Fruit fly (Drosophila melanogaster) whole organism, embryonic: ENCODE data around the gene Pmm2.

Experiments used
- Atf-2 ChIP-seq: fragments of 200-800 bp; sonication (Bioruptor generic); optimal IDR thresholded peaks from 2 replicates; lab custom pipeline; 2016; ENCODE audit warnings: missing biosample characterization, missing genetic modification characterization
- Bgb ChIP-seq: fragments of 200-800 bp; sonication (Bioruptor generic); IDR thresholded peaks from 2 replicates; pipeline ENCODE4 v1.3.6; 2022; ENCODE audit warnings: missing biosample characterization, missing genetic modification characterization; ENCODE audit not compliant: partially characterized antibody
- CG10366 ChIP-seq: fragments of 200-800 bp; sonication (Bioruptor generic); IDR thresholded peaks from 2 replicates; pipeline ENCODE4 v1.3.6; 2022; ENCODE audit warnings: missing biosample characterization, missing genetic modification characterization
- CG10565 ChIP-seq: fragments of 200-800 bp; sonication (Bioruptor generic); optimal IDR thresholded peaks from 3 replicates; lab custom pipeline; 2016; ENCODE audit warnings: missing biosample characterization, mild to moderate bottlenecking, missing genetic modification characterization
- CG10979 ChIP-seq: fragments of 200-800 bp; sonication (Bioruptor generic); optimal IDR thresholded peaks from 2 replicates; lab custom pipeline; 2018; ENCODE audit warnings: missing biosample characterization, mild to moderate bottlenecking, missing genetic modification characterization, moderate library complexity
- CG12155 ChIP-seq: fragments of 200-800 bp; sonication (Bioruptor generic); optimal IDR thresholded peaks from 3 replicates; lab custom pipeline; 2016; ENCODE audit warnings: missing biosample characterization, missing genetic modification characterization
- CG13287 ChIP-seq: fragments of 200-800 bp; sonication (Bioruptor generic); IDR thresholded peaks from 2 replicates; pipeline ENCODE4 v1.3.6; 2022; ENCODE audit warnings: missing biosample characterization, missing genetic modification characterization; ENCODE audit not compliant: partially characterized antibody
- CG16813 ChIP-seq: fragments of 200-800 bp; sonication (Bioruptor generic); IDR thresholded peaks from 3 replicates; pipeline ENCODE4 v1.3.6; 2022; ENCODE audit warnings: missing biosample characterization, missing genetic modification characterization; ENCODE audit not compliant: partially characterized antibody
- CG17802 ChIP-seq: fragments of 200-800 bp; sonication (Bioruptor generic); optimal IDR thresholded peaks from 2 replicates; lab custom pipeline; 2018; ENCODE audit warnings: missing biosample characterization, mild to moderate bottlenecking, missing genetic modification characterization, moderate library complexity
- CG42726 ChIP-seq: fragments of 200-800 bp; sonication (Bioruptor generic); IDR thresholded peaks from 2 replicates; pipeline ENCODE4 v1.3.6; 2022; ENCODE audit warnings: missing biosample characterization, missing genetic modification characterization; ENCODE audit not compliant: partially characterized antibody
- CG4404 ChIP-seq: fragments of 200-800 bp; sonication (Bioruptor generic); IDR thresholded peaks from 2 replicates; pipeline ENCODE4 v1.3.6; 2022; ENCODE audit warnings: missing biosample characterization, missing genetic modification characterization
- CG9215 ChIP-seq: fragments of 200-800 bp; sonication (Bioruptor generic); IDR thresholded peaks from 2 replicates; pipeline ENCODE4 v1.3.6; 2022; ENCODE audit warnings: missing biosample characterization, missing genetic modification characterization
- CG9817 ChIP-seq: fragments of 200-800 bp; sonication (Bioruptor generic); optimal IDR thresholded peaks from 2 replicates; lab custom pipeline; 2018; ENCODE audit warnings: missing biosample characterization, mild to moderate bottlenecking, missing genetic modification characterization, moderate library complexity
- CTCF ChIP-seq: fragments of 200-800 bp; sonication (Bioruptor generic); optimal IDR thresholded peaks from 2 replicates; lab custom pipeline; 2017; ENCODE audit warnings: missing biosample characterization, mild to moderate bottlenecking, missing genetic modification characterization, moderate library complexity
- Dbx ChIP-seq: fragments of 200-800 bp; sonication (Bioruptor generic); IDR thresholded peaks from 3 replicates; pipeline ENCODE4 v1.3.6; 2022; ENCODE audit warnings: missing biosample characterization, missing genetic modification characterization
- Doc2 ChIP-seq: fragments of 200-800 bp; sonication (Bioruptor generic); IDR thresholded peaks from 2 replicates; pipeline ENCODE4 v1.3.6; 2022; ENCODE audit warnings: missing biosample characterization, missing genetic modification characterization
- Gsc ChIP-seq: fragments of 200-800 bp; sonication (Bioruptor generic); IDR thresholded peaks from 2 replicates; pipeline ENCODE4 v1.3.6; 2022; ENCODE audit warnings: missing biosample characterization, missing genetic modification characterization
- Lim3 ChIP-seq: fragments of 200-800 bp; sonication (Bioruptor generic); IDR thresholded peaks from 2 replicates; pipeline ENCODE4 v1.3.6; 2022; ENCODE audit warnings: missing biosample characterization, missing genetic modification characterization
- NC2β ChIP-seq: fragments of 200-800 bp; sonication (Bioruptor generic); optimal IDR thresholded peaks from 2 replicates; lab custom pipeline; 2016; ENCODE audit warnings: missing biosample characterization, missing genetic modification characterization
- NK7.1 ChIP-seq: fragments of 200-800 bp; sonication (Bioruptor generic); optimal IDR thresholded peaks from 3 replicates; lab custom pipeline; 2016; ENCODE audit warnings: missing biosample characterization, missing genetic modification characterization
- Nf-YC ChIP-seq: fragments of 200-800 bp; optimal IDR thresholded peaks from 3 replicates; lab custom pipeline; 2019; ENCODE audit warnings: missing biosample characterization, mild to moderate bottlenecking, missing genetic modification characterization, moderate library complexity
- Sin3A ChIP-seq: fragments of >200 bp; optimal IDR thresholded peaks from 2 replicates; lab custom pipeline; 2018
- Sry-β ChIP-seq: fragments of 200-800 bp; sonication (Bioruptor generic); optimal IDR thresholded peaks from 2 replicates; lab custom pipeline; 2018; ENCODE audit warnings: missing biosample characterization, mild to moderate bottlenecking, missing genetic modification characterization, moderate library complexity
- YL-1 ChIP-seq: fragments of 200-800 bp; sonication (Bioruptor generic); optimal IDR thresholded peaks from 3 replicates; lab custom pipeline; 2017; ENCODE audit warnings: missing biosample characterization, mild to moderate bottlenecking, missing genetic modification characterization
- ac ChIP-seq: fragments of 200-800 bp; sonication (Bioruptor generic); optimal IDR thresholded peaks from 3 replicates; lab custom pipeline; 2017; ENCODE audit warnings: missing biosample characterization, mild to moderate bottlenecking, missing genetic modification characterization
- ash1 ChIP-seq: fragments of 200-800 bp; sonication (Bioruptor generic); optimal IDR thresholded peaks from 2 replicates; lab custom pipeline; 2018; ENCODE audit warnings: missing biosample characterization, mild to moderate bottlenecking, missing genetic modification characterization
- ato ChIP-seq: fragments of 200-800 bp; sonication (Bioruptor generic); IDR thresholded peaks from 2 replicates; pipeline ENCODE4 v1.3.6; 2022; ENCODE audit warnings: missing biosample characterization, missing genetic modification characterization; ENCODE audit not compliant: partially characterized antibody
- bbx ChIP-seq: fragments of 200-800 bp; sonication (Bioruptor generic); IDR thresholded peaks from 2 replicates; pipeline ENCODE4 v1.3.6; 2022; ENCODE audit warnings: missing biosample characterization, missing genetic modification characterization; ENCODE audit not compliant: partially characterized antibody
- esg ChIP-seq: fragments of 200-800 bp; sonication (Bioruptor generic); conservative IDR thresholded peaks from 2 replicates; pipeline ENCODE4 v1.3.6; 2022; ENCODE audit warnings: missing biosample characterization, missing genetic modification characterization
- ewg ChIP-seq: fragments of 200-800 bp; sonication (Bioruptor generic); optimal IDR thresholded peaks from 3 replicates; lab custom pipeline; 2017; ENCODE audit warnings: mild to moderate bottlenecking, missing biosample characterization, missing genetic modification reagents, missing genetic modification characterization
- eyg ChIP-seq: fragments of 200-800 bp; sonication (Bioruptor generic); optimal IDR thresholded peaks from 3 replicates; lab custom pipeline; 2016; ENCODE audit warnings: missing biosample characterization, missing genetic modification characterization
- fd102C ChIP-seq: fragments of 200-800 bp; sonication (Bioruptor generic); optimal IDR thresholded peaks from 2 replicates; lab custom pipeline; 2018; ENCODE audit warnings: missing biosample characterization, mild to moderate bottlenecking, missing genetic modification characterization, moderate library complexity
- fd64A ChIP-seq: fragments of 200-800 bp; sonication (Bioruptor generic); optimal IDR thresholded peaks from 3 replicates; lab custom pipeline; 2018; ENCODE audit warnings: missing biosample characterization, mild to moderate bottlenecking, missing genetic modification characterization
- fd96Cb ChIP-seq: fragments of 200-800 bp; sonication (Bioruptor generic); optimal IDR thresholded peaks from 2 replicates; lab custom pipeline; 2018; ENCODE audit warnings: missing biosample characterization, mild to moderate bottlenecking, missing genetic modification characterization, moderate library complexity
- gce ChIP-seq: fragments of 200-800 bp; sonication (Bioruptor generic); IDR thresholded peaks from 3 replicates; pipeline ENCODE4 v1.3.6; 2022; ENCODE audit warnings: missing biosample characterization, missing genetic modification characterization
- gcm ChIP-seq: fragments of 200-800 bp; sonication (Bioruptor generic); optimal IDR thresholded peaks from 2 replicates; lab custom pipeline; 2019; ENCODE audit warnings: missing biosample characterization, mild to moderate bottlenecking, missing genetic modification characterization, moderate library complexity
- lov ChIP-seq, 2 experiments: fragments of 200-800 bp in 1 of 2; fragments of >200 bp in 1 of 2; sonication (Bioruptor generic) in 1 of 2; IDR thresholded peaks in 1 of 2; optimal IDR thresholded peaks in 1 of 2; 2 replicates in 1 of 2; 3 replicates in 1 of 2; pipeline versions ENCODE4 v1.3.6 to Lab custom; 2017 to 2022; ENCODE audit warnings: missing biosample characterization in 1 of 2, missing genetic modification characterization in 1 of 2
- sens-2 ChIP-seq: fragments of 200-800 bp; sonication (Bioruptor generic); IDR thresholded peaks from 2 replicates; pipeline ENCODE4 v1.3.6; 2022; ENCODE audit warnings: missing biosample characterization, missing genetic modification characterization
- sisA ChIP-seq: fragments of 200-800 bp; sonication (Bioruptor generic); IDR thresholded peaks from 2 replicates; pipeline ENCODE4 v1.3.6; 2022; ENCODE audit warnings: missing biosample characterization, missing genetic modification characterization
- toy ChIP-seq: fragments of 200-800 bp; sonication (Bioruptor generic); IDR thresholded peaks from 2 replicates; pipeline ENCODE4 v1.3.6; 2022; ENCODE audit warnings: missing biosample characterization, missing genetic modification characterization
- wdn ChIP-seq: fragments of 200-800 bp; sonication (Bioruptor generic); IDR thresholded peaks from 2 replicates; pipeline ENCODE4 v1.3.6; 2022; ENCODE audit warnings: missing biosample characterization, missing genetic modification characterization

Gene Pmm2

dm6 chr3L:12514762-12515215 lies 19.6 kb upstream of the Pmm2 start, which contains the start of the genes sti and tral (continued):
- peak; percentile 0 for TF ChIP-seq Sry-β (GFP tag; lab: Kevin White, UChicago)
- TF ChIP-seq ac (GFP tag; lab: Kevin White, UChicago) = peak; percentile 16
- peak; percentile 82 for TF ChIP-seq CG4404
- TF ChIP-seq esg (GFP tag; lab: Robert Waterston, UW) = peak; percentile 73
- peak; percentile 87 for TF ChIP-seq eyg (GFP tag; lab: Kevin White, UChicago)
- peak; percentile 74 for TF ChIP-seq CTCF
- no peak for TF ChIP-seq Bgb (GFP tag; lab: Robert Waterston, UW)
- TF ChIP-seq NK7.1 (GFP tag; lab: Kevin White, UChicago) = peak; percentile 88
- peak; percentile 71 for TF ChIP-seq gcm (GFP tag; lab: Kevin White, UChicago)
- peak; percentile 81 for TF ChIP-seq ewg (GFP tag; lab: Kevin White, UChicago)
- peak; percentile 85 for TF ChIP-seq Nf-YC
- TF ChIP-seq YL-1 (GFP tag; lab: Kevin White, UChicago) = peak; percentile 95
- peak; percentile 39 for TF ChIP-seq ash1
- TF ChIP-seq NC2β (GFP tag; lab: Kevin White, UChicago) = peak; percentile 94
- peak; percentile 21; the same call in 1 of the 2 replicates for TF ChIP-seq sens-2 (GFP tag; lab: Robert Waterston, UW)
- TF ChIP-seq gce (GFP tag; lab: Robert Waterston, UW) = 0 out of 3 replicates have a peak, but pooled peaks have one; percentile 24
- peak; percentile 90 for TF ChIP-seq CG9215 (GFP tag; lab: Robert Waterston, UW)
- TF ChIP-seq fd64A (GFP tag; lab: Kevin White, UChicago) = peak; percentile 8
- peak; percentile 59 for TF ChIP-seq CG10565 (GFP tag; lab: Kevin White, UChicago)
- TF ChIP-seq CG10366 (GFP tag; lab: Robert Waterston, UW) = peak; percentile 83
- TF ChIP-seq CG42726 (GFP tag; lab: Robert Waterston, UW) = no peak; the same call in 1 of the 2 replicates
- no peak for TF ChIP-seq Lim3 (GFP tag; lab: Robert Waterston, UW)
- no peak for TF ChIP-seq toy
- TF ChIP-seq CG12155 (GFP tag; lab: Kevin White, UChicago) = peak; percentile 100
- TF ChIP-seq bbx (GFP tag; lab: Robert Waterston, UW) = peak; percentile 24; the same call in 1 of the 2 replicates
- peak; percentile 64 for TF ChIP-seq wdn (GFP tag; lab: Robert Waterston, UW)
- peak; percentile 50 for TF ChIP-seq CG17802 (tag; lab: Kevin White, UChicago)
- TF ChIP-seq CG16813 (GFP tag; lab: Robert Waterston, UW) = peak; percentile 41; the same call in 1 of the 3 replicates
- peak; percentile 97 for TF ChIP-seq Sin3A (lab: Kevin White, UChicago)
- TF ChIP-seq Dbx = peak; percentile 91
- no peak; the same call in 1 of the 2 replicates for TF ChIP-seq Doc2 (GFP tag; lab: Robert Waterston, UW)
- peak; percentile 92 for TF ChIP-seq CG9817 (tag; lab: Kevin White, UChicago)
- peak; percentile 74 for TF ChIP-seq fd96Cb (tag; lab: Kevin White, UChicago)
- TF ChIP-seq sisA = peak; percentile 87
- peak; percentile 44 for TF ChIP-seq fd102C
- no peak for TF ChIP-seq lov (optimal IDR thresholded peaks at IDR 0.05; lab: Kevin White, UChicago)
- TF ChIP-seq lov (GFP tag; IDR thresholded peaks at IDR 0.05; lab: Robert Waterston, UW) = peak; percentile 86; the same call in 2 of the 3 replicates
- no peak for TF ChIP-seq ato
- TF ChIP-seq Atf-2 (GFP tag; lab: Kevin White, UChicago) = peak; percentile 87
- TF ChIP-seq CG13287 (GFP tag; lab: Robert Waterston, UW) = peak; percentile 44; the same call in 1 of the 2 replicates
- peak; percentile 48 for TF ChIP-seq Gsc (GFP tag; lab: Robert Waterston, UW)
- peak; percentile 76 for TF ChIP-seq CG10979 (tag; lab: Kevin White, UChicago)
